Fruit fly (Drosophila melanogaster): ENCODE measurements around the gene emei.

The emei gene

DNA sequence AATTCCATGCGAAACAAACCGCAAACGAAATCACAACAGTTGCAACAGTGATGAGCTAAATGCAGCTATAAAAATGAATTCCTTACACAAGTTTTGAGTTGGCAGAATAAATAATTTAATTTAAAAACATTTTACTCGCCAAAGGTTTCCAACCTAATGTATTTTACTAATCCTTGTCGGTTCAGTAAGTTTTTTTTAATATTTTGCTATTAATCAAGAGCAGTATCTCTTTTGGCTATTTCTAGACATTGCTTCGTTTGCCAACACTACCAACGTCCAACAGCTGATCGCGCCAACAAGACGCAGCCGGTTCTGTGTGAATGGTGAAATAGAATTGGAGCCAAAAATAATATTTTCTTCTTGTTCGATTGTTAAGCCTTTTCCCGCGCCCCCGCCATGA, 44.8 kb upstream of the emei start, which contains the start of the genes CG32075, CG45101 and SuUR (continued):
- TF ChIP-seq BtbVII (GFP tag; optimal IDR thresholded peaks at IDR 0.05) (peak; percentile 13), Jarid2 (GFP tag; optimal IDR thresholded peaks at IDR 0.05) (peak; percentile 12), Hsf (GFP tag; optimal IDR thresholded peaks at IDR 0.05) (peak; percentile 94), corto (GFP tag; optimal IDR thresholded peaks at IDR 0.05) (peak; percentile 59), CG7271 (tag; optimal IDR thresholded peaks at IDR 0.05) (peak; percentile 58), CG7786 (GFP tag; optimal IDR thresholded peaks at IDR 0.05) (peak; percentile 90), nom (GFP tag; optimal IDR thresholded peaks at IDR 0.05) (peak; percentile 42), CG6683 (GFP tag; optimal IDR thresholded peaks at IDR 0.05) (peak; percentile 39), CG6854 (GFP tag; optimal IDR thresholded peaks at IDR 0.05) (peak; percentile 45), Ada2b (GFP tag; IDR thresholded peaks at IDR 0.05) (peak; percentile 88), sens-2 (GFP tag; IDR thresholded peaks at IDR 0.05) (peak; percentile 65), Taf1 (GFP tag; IDR thresholded peaks at IDR 0.05) (peak; percentile 67), CG10321 (GFP tag; IDR thresholded peaks at IDR 0.05) (no peak), chif (GFP tag; optimal IDR thresholded peaks at IDR 0.05) (peak; percentile 89 to 94), NfI (GFP tag; optimal IDR thresholded peaks at IDR 0.05) (peak; percentile 91), Sin3A (optimal IDR thresholded peaks at IDR 0.05) (peak; percentile 75), CG2889 (GFP tag; IDR thresholded peaks at IDR 0.05) (peak; percentile 83), CG16779 (GFP tag; IDR thresholded peaks at IDR 0.05) (peak; percentile 54; the same call in 1 of the 2 replicates), BEAF-32 (GFP tag; optimal IDR thresholded peaks at IDR 0.05) (peak; percentile 39), ems (GFP tag; optimal IDR thresholded peaks at IDR 0.05) (peak; percentile 91), Fer1 (GFP tag; optimal IDR thresholded peaks at IDR 0.05) (peak; percentile 77), D19A (tag; optimal IDR thresholded peaks at IDR 0.05) (peak; percentile 68), dysf (GFP tag; IDR thresholded peaks at IDR 0.05) (peak; percentile 87), Drgx (GFP tag; IDR thresholded peaks at IDR 0.05) (peak; percentile 82), knrl (GFP tag; IDR thresholded peaks at IDR 0.05; ENCODE audit: partially characterized antibody) (peak; percentile 24; the same call in 1 of the 3 replicates), emc (GFP tag; optimal IDR thresholded peaks at IDR 0.05) (peak; percentile 10), Dip2 (GFP tag; IDR thresholded peaks at IDR 0.05) (no peak), danr (GFP tag; IDR thresholded peaks at IDR 0.05) (0 out of 2 replicates have a peak, but pooled peaks have one; percentile 33), E2f1 (GFP tag; IDR thresholded peaks at IDR 0.05) (peak; percentile 90), CG13894 (tag; optimal IDR thresholded peaks at IDR 0.05) (no peak), CG2202 (tag; optimal IDR thresholded peaks at IDR 0.05) (peak; percentile 59), ro (GFP tag; IDR thresholded peaks at IDR 0.05) (peak; percentile 76), CG43689 (GFP tag; IDR thresholded peaks at IDR 0.05) (peak; percentile 50; the same call in 1 of the 2 replicates), Dfd (GFP tag; optimal IDR thresholded peaks at IDR 0.05) (no peak), crol (GFP tag; IDR thresholded peaks at IDR 0.05) (no peak), Ravus (GFP tag; IDR thresholded peaks at IDR 0.05) (peak; percentile 58), CG12744 (GFP tag; optimal IDR thresholded peaks at IDR 0.05) (peak; percentile 89), gcm2 (GFP tag; optimal IDR thresholded peaks at IDR 0.05) (peak; percentile 81), pan (optimal IDR thresholded peaks at IDR 0.05) (no peak), pan (GFP tag; optimal IDR thresholded peaks at IDR 0.05 in 1 of 2, IDR thresholded peaks at IDR 0.05 in 1 of 2) (peak in 1 of 2 experiments; percentile 92), CG17359 (tag; optimal IDR thresholded peaks at IDR 0.05) (peak; percentile 85), Bgb (GFP tag; IDR thresholded peaks at IDR 0.05; ENCODE audit: partially characterized antibody) (no peak), CG17612 (GFP tag; IDR thresholded peaks at IDR 0.05) (peak; percentile 59; the same call in 1 of the 2 replicates), psq (GFP tag; optimal IDR thresholded peaks at IDR 0.05) (peak; percentile 56), CkIIα-i1 (GFP tag; IDR thresholded peaks at IDR 0.05) (no peak), maf-S (GFP tag; optimal IDR thresholded peaks at IDR 0.05) (peak; percentile 75), Dbx (GFP tag; IDR thresholded peaks at IDR 0.05) (peak; percentile 91), tio (GFP tag; optimal IDR thresholded peaks at IDR 0.05) (peak; percentile 85), D19B (GFP tag; optimal IDR thresholded peaks at IDR 0.05) (peak; percentile 72), CG14860 (GFP tag; IDR thresholded peaks at IDR 0.05; ENCODE audit: partially characterized antibody) (no peak), CG17802 (tag; optimal IDR thresholded peaks at IDR 0.05) (peak; percentile 66), jigr1 (GFP tag; IDR thresholded peaks at IDR 0.05) (peak; percentile 51; the same call in 1 of the 3 replicates)
